Worm (Caenorhabditis elegans) whole organism, late embryonic: ENCODE results near the gene gcy-37.

Source experiments
- ceh-18 ChIP-seq: sonication (generic microtip); optimal IDR thresholded peaks from 2 replicates; lab custom pipeline; 2016; ENCODE audit warnings: missing genetic modification characterization, missing compliant biosample characterization
- ceh-30 ChIP-seq: fragments of 150-350 bp; optimal IDR thresholded peaks from 2 replicates; lab custom pipeline; 2014; ENCODE audit warnings: missing biosample characterization, missing genetic modification characterization
- lin-11 ChIP-seq: fragments of 200-800 bp; sonication (Bioruptor generic); optimal IDR thresholded peaks from 2 replicates; lab custom pipeline; 2018; ENCODE audit warnings: mild to moderate bottlenecking, missing genetic modification characterization, missing compliant biosample characterization
- nhr-11 ChIP-seq: fragments of 150-350 bp; optimal IDR thresholded peaks from 2 replicates; lab custom pipeline; 2014; ENCODE audit warnings: missing biosample characterization, missing genetic modification characterization
- pqm-1 ChIP-seq: sonication (generic microtip); optimal IDR thresholded peaks from 2 replicates; lab custom pipeline; 2016; ENCODE audit warnings: missing genetic modification characterization, missing compliant biosample characterization
- pros-1 ChIP-seq: fragments of 150-350 bp; optimal IDR thresholded peaks from 2 replicates; lab custom pipeline; 2014; ENCODE audit warnings: missing biosample characterization, missing genetic modification reagents, missing genetic modification characterization
- sox-4 ChIP-seq: sonication (generic microtip); optimal IDR thresholded peaks from 2 replicates; lab custom pipeline; 2017; ENCODE audit warnings: mild to moderate bottlenecking, missing genetic modification characterization, inconsistent platforms, missing compliant biosample characterization

DNA sequence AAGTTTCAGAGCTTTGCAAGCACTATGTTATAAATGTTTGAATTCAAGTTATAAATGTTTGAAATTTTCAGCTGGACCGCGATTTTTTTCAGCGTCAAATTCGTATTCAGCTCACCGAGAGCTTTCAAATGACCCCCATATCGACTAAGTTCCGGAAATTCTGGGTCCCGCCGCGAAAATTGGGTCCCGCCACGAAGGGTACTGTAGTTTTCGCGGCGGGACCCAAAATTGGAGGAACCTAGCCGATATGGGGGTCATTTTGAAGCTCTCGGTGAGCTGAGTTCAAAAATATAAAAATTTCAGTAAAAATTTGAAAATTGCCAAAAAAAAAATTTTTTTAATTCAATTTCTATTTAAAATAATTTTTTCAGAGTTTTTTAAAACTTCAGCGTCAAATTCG is 52.3 kb downstream of the gcy-37 start:
- TF ChIP-seq pros-1 (tag; lab: Kevin White, UChicago) (no peak), sox-4 (tag; lab: Kevin White, UChicago) (no peak), ceh-18 (tag; lab: Kevin White, UChicago) (no peak), ceh-30 (tag; lab: Kevin White, UChicago) (no peak), pqm-1 (tag; lab: Kevin White, UChicago) (no peak), nhr-11 (no peak), lin-11 (tag; lab: Kevin White, UChicago) (no peak)
